Fruit fly (Drosophila melanogaster) whole organism, adult: ENCODE data around the gene Veneno.

Experiments
- CG11617 ChIP-seq: fragments of 200-800 bp; sonication (Bioruptor generic); optimal IDR thresholded peaks from 2 replicates; lab custom pipeline; 2017; ENCODE audit warnings: mild to moderate bottlenecking, missing biosample characterization, missing genetic modification reagents, missing genetic modification characterization
- CG12768 ChIP-seq: fragments of 200-800 bp; sonication (Bioruptor generic); optimal IDR thresholded peaks from 2 replicates; lab custom pipeline; 2017; ENCODE audit warnings: missing biosample characterization, missing genetic modification characterization, mild to moderate bottlenecking, moderate library complexity, missing genetic modification reagents
- CG14711 ChIP-seq: fragments of 200-800 bp; sonication (Bioruptor generic); optimal IDR thresholded peaks from 2 replicates; lab custom pipeline; 2018; ENCODE audit warnings: missing biosample characterization, mild to moderate bottlenecking, missing genetic modification characterization, moderate library complexity
- CG7101 ChIP-seq: fragments of 200-800 bp; sonication (Bioruptor generic); optimal IDR thresholded peaks from 2 replicates; lab custom pipeline; 2018; ENCODE audit warnings: missing biosample characterization, mild to moderate bottlenecking, missing genetic modification characterization, moderate library complexity
- Hr96 ChIP-seq: fragments of 200-800 bp; sonication (Bioruptor generic); optimal IDR thresholded peaks from 2 replicates; lab custom pipeline; 2016; ENCODE audit warnings: missing biosample characterization, missing genetic modification characterization
- cnc ChIP-seq, 2 experiments: fragments of >200 bp; optimal IDR thresholded peaks; 2 replicates each; lab custom pipeline; 2017
- kay ChIP-seq: fragments of 200-800 bp; sonication (Bioruptor generic); peaks from one replicate; lab custom pipeline; 2016; ENCODE audit warnings: missing biosample characterization, missing genetic modification characterization, borderline replicate concordance
- pad ChIP-seq: fragments of 200-800 bp; sonication (Bioruptor generic); optimal IDR thresholded peaks from 3 replicates; lab custom pipeline; 2017; ENCODE audit warnings: missing biosample characterization, missing genetic modification characterization, mild to moderate bottlenecking, moderate library complexity, missing genetic modification reagents

- TF ChIP-seq pad (GFP tag; lab: Kevin White, UChicago) (no peak), kay (peak; percentile 67), CG7101 (no peak), CG12768 (GFP tag; lab: Kevin White, UChicago) (no peak), CG14711 (tag; lab: Kevin White, UChicago) (no peak), cnc (optimal IDR thresholded peaks at IDR 0.05; lab: Kevin White, UChicago) (no peak), CG11617 (GFP tag; lab: Kevin White, UChicago) (no peak), Hr96 (GFP tag; lab: Kevin White, UChicago) (no peak)
These were observed 28.4 kb downstream of the Veneno start, which contains the start of gene Poxm for dm6 chr3R:8333768-8334470.
